Worm (Caenorhabditis elegans) whole organism, mixed stage, embryonic: ENCODE data around the gene nfm-1.
A peak's percentile ranks its signal among the peaks of the same experiment; 100 is the strongest.

Experiments
- bed-3 ChIP-seq: fragments of 200-800 bp; sonication (Bioruptor generic); optimal IDR thresholded peaks from 3 replicates; lab custom pipeline; 2018; ENCODE audit warnings: mild to moderate bottlenecking, missing genetic modification characterization, moderate library complexity, missing compliant biosample characterization
- ceh-43 ChIP-seq: fragments of 200-800 bp; sonication (Bioruptor generic); optimal IDR thresholded peaks from 2 replicates; lab custom pipeline; 2018; ENCODE audit warnings: mild to moderate bottlenecking, missing genetic modification characterization, moderate library complexity, missing compliant biosample characterization
- ceh-83 ChIP-seq: fragments of 200-800 bp; sonication (Bioruptor generic); optimal IDR thresholded peaks from 2 replicates; lab custom pipeline; 2018; ENCODE audit warnings: mild to moderate bottlenecking, missing genetic modification characterization, missing compliant biosample characterization
- ces-1 ChIP-seq: fragments of 150-350 bp; optimal IDR thresholded peaks from 2 replicates; lab custom pipeline; 2014; ENCODE audit warnings: missing biosample characterization, missing genetic modification reagents, missing genetic modification characterization
- cnd-1 ChIP-seq: fragments of 200-800 bp; sonication (Bioruptor generic); optimal IDR thresholded peaks from 2 replicates; lab custom pipeline; 2018; ENCODE audit warnings: mild to moderate bottlenecking, missing genetic modification characterization, missing compliant biosample characterization
- drap-1 ChIP-seq: fragments of 200-800 bp; sonication (Bioruptor generic); optimal IDR thresholded peaks from 3 replicates; lab custom pipeline; 2018; ENCODE audit warnings: mild to moderate bottlenecking, missing genetic modification characterization, missing compliant biosample characterization
- elt-1 ChIP-seq: sonication (generic microtip); optimal IDR thresholded peaks from 2 replicates; lab custom pipeline; 2017; ENCODE audit warnings: missing genetic modification characterization, mild to moderate bottlenecking, missing compliant biosample characterization, antibody characterized with exemption, moderate library complexity, borderline replicate concordance; ENCODE audit not compliant: insufficient read depth
- elt-3 ChIP-seq: fragments of 150-350 bp; optimal IDR thresholded peaks from 2 replicates; lab custom pipeline; 2014; ENCODE audit warnings: missing biosample characterization, missing genetic modification characterization
- ham-2 ChIP-seq: fragments of 200-800 bp; sonication (Bioruptor generic); optimal IDR thresholded peaks from 2 replicates; lab custom pipeline; 2018; ENCODE audit warnings: mild to moderate bottlenecking, missing genetic modification characterization, missing compliant biosample characterization
- hlh-1 ChIP-seq: fragments of 150-350 bp; optimal IDR thresholded peaks from 2 replicates; lab custom pipeline; 2014; ENCODE audit warnings: missing biosample characterization, missing genetic modification reagents, missing genetic modification characterization
- lin-13 ChIP-seq: fragments of 150-350 bp; optimal IDR thresholded peaks from 2 replicates; lab custom pipeline; 2014; ENCODE audit warnings: missing biosample characterization, missing genetic modification characterization
- lin-32 ChIP-seq: fragments of 200-800 bp; sonication (Bioruptor generic); optimal IDR thresholded peaks from 2 replicates; lab custom pipeline; 2018; ENCODE audit warnings: mild to moderate bottlenecking, missing genetic modification characterization, missing compliant biosample characterization
- lsy-2 ChIP-seq: fragments of 150-350 bp; optimal IDR thresholded peaks from 2 replicates; lab custom pipeline; 2014; ENCODE audit warnings: missing biosample characterization, missing genetic modification characterization
- mab-5 ChIP-seq: fragments of 150-350 bp; optimal IDR thresholded peaks from 2 replicates; lab custom pipeline; 2014; ENCODE audit warnings: missing biosample characterization, missing genetic modification characterization
- mls-2 ChIP-seq: sonication (generic microtip); optimal IDR thresholded peaks from 2 replicates; lab custom pipeline; 2016; ENCODE audit warnings: mild to moderate bottlenecking, missing genetic modification characterization, moderate library complexity, missing compliant biosample characterization
- nhr-237 ChIP-seq: fragments of 150-350 bp; optimal IDR thresholded peaks from 2 replicates; lab custom pipeline; 2014; ENCODE audit warnings: missing biosample characterization, missing genetic modification characterization
- nhr-28 ChIP-seq: fragments of 150-350 bp; optimal IDR thresholded peaks from 2 replicates; lab custom pipeline; 2014; ENCODE audit warnings: missing biosample characterization, missing genetic modification characterization
- pha-4 ChIP-seq: fragments of 150-350 bp; optimal IDR thresholded peaks from 2 replicates; lab custom pipeline; 2018; ENCODE audit warnings: missing biosample characterization, missing genetic modification reagents, missing genetic modification characterization
- snpc-4 ChIP-seq: fragments of 150-350 bp; optimal IDR thresholded peaks from 2 replicates; lab custom pipeline; 2014; ENCODE audit warnings: missing biosample characterization, missing genetic modification characterization
- unc-120 ChIP-seq: sonication (generic microtip); optimal IDR thresholded peaks from 2 replicates; lab custom pipeline; 2017; ENCODE audit warnings: missing genetic modification characterization, missing compliant biosample characterization; ENCODE audit not compliant: poor library complexity, severe bottlenecking
- unc-39 ChIP-seq: fragments of 150-350 bp; optimal IDR thresholded peaks from 2 replicates; lab custom pipeline; 2014; ENCODE audit warnings: missing biosample characterization, missing genetic modification characterization
- unc-62 ChIP-seq: fragments of 150-350 bp; optimal IDR thresholded peaks from 2 replicates; lab custom pipeline; 2014; ENCODE audit warnings: missing biosample characterization, missing genetic modification reagents, missing genetic modification characterization
- zip-8 ChIP-seq: fragments of 150-350 bp; optimal IDR thresholded peaks from 2 replicates; lab custom pipeline; 2014; ENCODE audit warnings: missing biosample characterization, missing genetic modification characterization

The nfm-1 gene

DNA sequence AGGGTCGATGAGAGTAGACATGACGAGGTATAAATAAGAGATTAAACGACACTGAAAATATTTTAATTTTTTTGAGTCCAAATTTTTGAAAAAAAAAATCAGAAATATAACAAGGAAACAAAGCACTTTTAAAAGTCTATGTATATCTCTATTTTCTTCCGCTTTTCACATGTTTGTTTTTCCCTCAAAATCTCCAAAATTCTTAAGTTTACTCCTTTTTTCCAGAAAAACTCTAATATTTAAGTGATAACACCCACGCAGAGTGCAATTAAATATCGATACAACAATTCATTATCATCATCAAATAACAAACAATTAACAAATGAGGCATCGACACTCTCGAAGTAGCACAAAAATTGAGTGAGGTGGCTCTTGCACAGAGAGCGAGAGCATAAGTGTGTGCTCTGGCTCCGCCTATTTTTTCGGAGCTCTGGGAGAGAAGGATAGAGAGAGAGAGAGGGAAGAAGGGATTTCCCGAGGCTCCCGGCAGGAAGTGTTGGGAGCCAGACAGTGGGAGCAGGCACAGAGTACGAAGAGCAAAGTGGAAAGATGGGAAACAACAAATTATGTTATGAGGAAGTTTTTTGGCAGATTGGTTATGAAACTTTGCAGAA, 1.4 kb upstream of the nfm-1 start, which contains the start of gene anmt-2:
anmt-2 (minus strand) TSS at position 51 of the 614 bp plus-strand sequence.
- TF ChIP-seq ceh-83 (GFP tag; lab: Kevin White, UChicago), result no peak
- no peak for TF ChIP-seq zip-8
- no peak for TF ChIP-seq pha-4 (tag; lab: Kevin White, UChicago)
- peak; percentile 27 for TF ChIP-seq hlh-1 (tag; lab: Kevin White, UChicago)

DNA sequence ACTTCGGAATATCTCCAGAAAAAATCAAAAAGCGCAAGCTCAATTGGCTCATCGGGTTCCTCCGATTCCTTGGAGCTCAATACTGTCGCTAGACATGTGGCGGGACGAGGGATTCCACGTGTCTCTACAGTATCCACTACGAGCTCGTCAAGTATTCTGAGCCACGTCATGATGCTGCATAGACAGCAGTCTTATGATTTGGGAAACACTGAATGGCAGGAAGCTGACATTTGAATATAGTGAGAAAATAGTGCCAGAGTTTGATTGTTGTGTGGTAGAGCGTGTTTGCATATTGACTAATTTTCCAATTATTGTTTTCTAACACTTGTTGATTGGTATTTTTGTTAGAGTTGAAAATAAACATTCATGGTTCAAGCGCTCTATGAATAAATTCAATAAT, 4.1 kb downstream of the nfm-1 start:
- no peak for TF ChIP-seq unc-39 (tag; lab: Kevin White, UChicago)

DNA sequence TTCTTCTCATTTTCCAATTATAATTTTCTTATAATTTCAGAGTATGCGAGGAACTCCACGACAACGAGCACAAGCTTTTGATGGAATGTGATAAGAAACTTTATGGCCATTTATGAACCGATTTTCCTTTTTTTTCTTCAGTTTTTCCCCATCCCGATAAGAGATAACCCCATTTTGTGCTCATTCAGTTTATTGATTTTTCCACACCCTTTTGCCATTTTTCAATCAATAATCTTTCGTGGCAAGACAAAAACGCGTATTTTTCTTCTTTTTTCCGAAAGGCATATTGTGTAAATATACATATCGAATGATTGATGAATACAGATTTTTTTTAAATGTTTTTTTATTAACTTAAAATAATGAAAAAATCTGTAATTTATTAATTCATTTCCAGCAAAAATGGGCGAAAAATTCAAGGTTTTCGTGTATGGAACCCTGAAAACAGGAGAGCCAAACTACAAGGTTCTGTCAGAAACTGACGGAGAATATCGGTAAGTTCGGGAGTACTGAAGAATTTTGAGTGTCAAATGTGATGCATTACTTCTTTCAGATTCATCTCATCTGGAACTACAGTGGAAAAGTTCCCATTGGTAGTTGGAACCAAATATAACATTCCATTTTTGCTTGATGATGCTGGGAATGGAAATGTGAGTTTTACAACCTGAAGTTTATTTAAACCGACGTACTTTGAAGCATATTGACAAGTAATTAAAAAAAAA, 5.2 kb downstream of the nfm-1 start, which contains the start of gene F42A10.9:
F42A10.9 (plus strand) TSS at position 321 of the 719 bp plus-strand sequence.
- TF ChIP-seq cnd-1 (tag; lab: Kevin White, UChicago) (no peak), ceh-83 (GFP tag; lab: Kevin White, UChicago) (no peak), bed-3 (GFP tag; lab: Kevin White, UChicago) (no peak), ceh-43 (GFP tag; lab: Kevin White, UChicago) (no peak), ces-1 (no peak), hlh-1 (tag; lab: Kevin White, UChicago) (no peak), lin-13 (tag; lab: Kevin White, UChicago) (no peak), pha-4 (tag; lab: Kevin White, UChicago) (no peak), elt-1 (no peak), mab-5 (tag; lab: Kevin White, UChicago) (no peak)

DNA sequence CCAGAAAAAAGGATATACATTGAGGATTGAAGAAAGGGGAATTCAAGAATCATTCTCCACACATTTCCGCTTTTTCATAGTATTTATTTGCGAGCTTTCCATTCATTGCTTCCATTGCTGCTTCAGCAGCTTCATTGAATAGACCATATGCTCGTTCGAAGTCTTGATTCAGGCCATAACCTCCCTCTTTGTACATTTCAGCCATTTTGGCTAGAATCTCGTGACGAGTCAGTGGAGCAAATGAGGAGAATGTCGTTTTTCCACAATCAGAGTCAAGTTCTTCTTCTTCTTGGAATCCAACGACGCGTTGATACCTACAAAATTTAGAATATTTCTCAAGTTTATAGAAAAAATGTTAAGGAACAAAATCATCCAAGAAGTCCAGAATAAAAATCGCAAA, 6.0 kb downstream of the nfm-1 start:
- TF ChIP-seq lsy-2 (no peak), hlh-1 (tag; lab: Kevin White, UChicago) (no peak)

DNA sequence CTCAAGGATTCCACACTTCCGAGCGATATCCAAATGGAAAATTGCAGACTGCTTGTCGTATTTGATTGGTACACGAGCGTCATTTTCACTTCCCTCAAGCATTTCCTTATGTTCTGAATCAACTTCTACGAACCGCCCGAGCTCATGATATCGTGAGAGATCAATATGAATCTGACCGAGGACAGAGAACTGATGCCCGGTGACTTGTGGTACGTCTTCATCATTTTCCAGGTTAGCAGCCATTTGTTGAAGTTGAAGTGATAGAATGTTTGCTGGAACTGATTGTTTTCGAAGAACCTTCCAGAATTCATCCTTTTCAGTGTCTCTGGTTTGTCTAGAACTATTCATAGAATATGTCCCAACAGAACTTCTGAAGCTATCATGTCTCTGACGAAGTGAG, 7.4 kb downstream of the nfm-1 start:
- TF ChIP-seq drap-1 (GFP tag; lab: Kevin White, UChicago), result no peak
- TF ChIP-seq ces-1, result no peak
- TF ChIP-seq hlh-1 (tag; lab: Kevin White, UChicago), result no peak
- TF ChIP-seq lin-13 (tag; lab: Kevin White, UChicago), result no peak
- no peak for TF ChIP-seq mls-2 (tag; lab: Kevin White, UChicago)
- no peak for TF ChIP-seq cnd-1 (tag; lab: Kevin White, UChicago)
- TF ChIP-seq ceh-43 (GFP tag; lab: Kevin White, UChicago), result no peak
- TF ChIP-seq bed-3 (GFP tag; lab: Kevin White, UChicago), result no peak

DNA sequence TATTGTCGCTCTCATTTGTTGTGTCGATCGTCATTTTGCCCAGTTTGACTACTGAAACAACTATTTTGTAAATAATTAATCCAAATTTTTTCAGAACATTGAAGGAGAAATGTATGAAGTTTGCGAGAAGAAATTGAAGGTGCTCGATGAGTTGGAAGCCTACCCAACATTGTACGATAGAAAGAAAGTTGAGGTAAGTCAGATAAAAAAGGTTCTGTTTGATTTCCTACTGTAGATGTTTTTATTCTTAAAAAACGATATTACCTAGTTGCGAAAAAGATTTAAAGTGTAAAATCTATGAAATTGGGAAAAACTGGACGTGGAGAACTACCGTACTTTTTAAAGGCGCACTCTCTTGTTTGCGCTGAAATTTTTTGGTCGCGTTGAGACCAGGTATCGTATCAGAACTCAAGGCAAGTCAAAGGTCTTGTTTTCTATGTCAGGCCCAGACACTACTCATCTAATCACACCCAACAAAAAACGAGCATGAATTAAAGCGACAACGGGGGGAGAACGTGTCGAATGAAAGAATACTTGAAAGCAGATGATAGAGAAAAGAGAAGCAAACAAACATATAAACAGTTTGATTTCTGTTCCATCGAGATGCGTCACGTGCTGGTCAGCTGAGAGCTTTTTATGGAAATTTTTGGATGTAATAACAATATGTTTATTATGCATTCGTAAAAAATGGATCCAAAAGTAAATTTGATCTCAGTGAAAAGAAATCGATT, 9.4 kb downstream of the nfm-1 start, which contains the start of gene efk-1:
efk-1 (minus strand) TSS at position 51 of the 731 bp plus-strand sequence.
- TF ChIP-seq ham-2 (GFP tag; lab: Kevin White, UChicago) (no peak), drap-1 (GFP tag; lab: Kevin White, UChicago) (no peak), elt-3 (tag; lab: Kevin White, UChicago) (no peak), ces-1 (no peak)

DNA sequence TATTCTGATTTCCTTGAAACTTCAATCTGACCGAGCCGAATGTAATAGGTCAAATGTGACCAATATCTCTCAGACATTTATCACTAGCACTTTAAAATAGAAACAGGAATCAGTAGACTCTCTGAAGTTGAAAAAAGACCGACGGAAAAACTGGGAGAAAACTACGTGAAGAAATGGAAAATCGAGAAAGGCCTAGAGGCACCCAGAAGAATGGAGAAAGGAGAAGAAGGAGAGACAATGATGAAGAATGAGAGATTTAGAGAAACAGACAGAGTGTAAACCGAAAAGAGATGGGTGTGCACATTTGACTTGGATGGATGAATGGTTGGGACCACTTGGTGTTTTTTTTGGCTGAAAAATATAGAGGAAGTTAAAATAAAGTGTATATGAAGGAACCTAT, 10.8 kb downstream of the nfm-1 start:
- TF ChIP-seq nhr-28 (tag; lab: Kevin White, UChicago) (no peak), unc-120 (peak; percentile 62), lin-32 (GFP tag; lab: Kevin White, UChicago) (no peak), unc-39 (tag; lab: Kevin White, UChicago) (no peak), ceh-83 (GFP tag; lab: Kevin White, UChicago) (no peak), unc-62 (peak; percentile 60), hlh-1 (tag; lab: Kevin White, UChicago) (peak; percentile 18), lsy-2 (peak; percentile 6), nhr-237 (tag; lab: Kevin White, UChicago) (peak; percentile 13), snpc-4 (tag; lab: Kevin White, UChicago) (no peak)
